Worm (Caenorhabditis elegans) whole organism, mixed stage, embryonic: ENCODE results near the gene ZK1248.5.

ENCODE experiments used
- M03D4.4 ChIP-seq: sonication (generic microtip); optimal IDR thresholded peaks from 2 replicates; lab custom pipeline; 2017; ENCODE audit warnings: mild to moderate bottlenecking, missing genetic modification characterization, missing compliant biosample characterization
- bed-3 ChIP-seq: fragments of 200-800 bp; sonication (Bioruptor generic); optimal IDR thresholded peaks from 3 replicates; lab custom pipeline; 2018; ENCODE audit warnings: mild to moderate bottlenecking, missing genetic modification characterization, moderate library complexity, missing compliant biosample characterization
- blmp-1 ChIP-seq: fragments of 150-350 bp; optimal IDR thresholded peaks from 2 replicates; lab custom pipeline; 2014; ENCODE audit warnings: missing biosample characterization, missing genetic modification characterization
- ceh-39 ChIP-seq: fragments of 150-350 bp; optimal IDR thresholded peaks from 2 replicates; lab custom pipeline; 2014; ENCODE audit warnings: missing biosample characterization, missing genetic modification characterization
- ceh-43 ChIP-seq: fragments of 200-800 bp; sonication (Bioruptor generic); optimal IDR thresholded peaks from 2 replicates; lab custom pipeline; 2018; ENCODE audit warnings: mild to moderate bottlenecking, missing genetic modification characterization, moderate library complexity, missing compliant biosample characterization
- ceh-83 ChIP-seq: fragments of 200-800 bp; sonication (Bioruptor generic); optimal IDR thresholded peaks from 2 replicates; lab custom pipeline; 2018; ENCODE audit warnings: mild to moderate bottlenecking, missing genetic modification characterization, missing compliant biosample characterization
- ces-1 ChIP-seq: fragments of 150-350 bp; optimal IDR thresholded peaks from 2 replicates; lab custom pipeline; 2014; ENCODE audit warnings: missing biosample characterization, missing genetic modification reagents, missing genetic modification characterization
- cnd-1 ChIP-seq: fragments of 200-800 bp; sonication (Bioruptor generic); optimal IDR thresholded peaks from 2 replicates; lab custom pipeline; 2018; ENCODE audit warnings: mild to moderate bottlenecking, missing genetic modification characterization, missing compliant biosample characterization
- drap-1 ChIP-seq: fragments of 200-800 bp; sonication (Bioruptor generic); optimal IDR thresholded peaks from 3 replicates; lab custom pipeline; 2018; ENCODE audit warnings: mild to moderate bottlenecking, missing genetic modification characterization, missing compliant biosample characterization
- elt-1 ChIP-seq: sonication (generic microtip); optimal IDR thresholded peaks from 2 replicates; lab custom pipeline; 2017; ENCODE audit warnings: missing genetic modification characterization, mild to moderate bottlenecking, missing compliant biosample characterization, antibody characterized with exemption, moderate library complexity, borderline replicate concordance; ENCODE audit not compliant: insufficient read depth
- elt-3 ChIP-seq: fragments of 150-350 bp; optimal IDR thresholded peaks from 2 replicates; lab custom pipeline; 2014; ENCODE audit warnings: missing biosample characterization, missing genetic modification characterization
- flh-1 ChIP-seq: fragments of 200-800 bp; sonication (Bioruptor generic); optimal IDR thresholded peaks from 2 replicates; lab custom pipeline; 2018; ENCODE audit warnings: mild to moderate bottlenecking, missing genetic modification characterization, moderate library complexity, missing compliant biosample characterization
- ham-2 ChIP-seq: fragments of 200-800 bp; sonication (Bioruptor generic); optimal IDR thresholded peaks from 2 replicates; lab custom pipeline; 2018; ENCODE audit warnings: mild to moderate bottlenecking, missing genetic modification characterization, missing compliant biosample characterization
- hlh-1 ChIP-seq: fragments of 150-350 bp; optimal IDR thresholded peaks from 2 replicates; lab custom pipeline; 2014; ENCODE audit warnings: missing biosample characterization, missing genetic modification reagents, missing genetic modification characterization
- lin-13 ChIP-seq: fragments of 150-350 bp; optimal IDR thresholded peaks from 2 replicates; lab custom pipeline; 2014; ENCODE audit warnings: missing biosample characterization, missing genetic modification characterization
- lin-32 ChIP-seq: fragments of 200-800 bp; sonication (Bioruptor generic); optimal IDR thresholded peaks from 2 replicates; lab custom pipeline; 2018; ENCODE audit warnings: mild to moderate bottlenecking, missing genetic modification characterization, missing compliant biosample characterization
- lsy-2 ChIP-seq: fragments of 150-350 bp; optimal IDR thresholded peaks from 2 replicates; lab custom pipeline; 2014; ENCODE audit warnings: missing biosample characterization, missing genetic modification characterization
- mab-5 ChIP-seq: fragments of 150-350 bp; optimal IDR thresholded peaks from 2 replicates; lab custom pipeline; 2014; ENCODE audit warnings: missing biosample characterization, missing genetic modification characterization
- mep-1 ChIP-seq: fragments of 150-350 bp; optimal IDR thresholded peaks from 2 replicates; lab custom pipeline; 2017; ENCODE audit warnings: missing biosample characterization, missing genetic modification reagents, missing genetic modification characterization, inconsistent platforms
- mls-2 ChIP-seq: sonication (generic microtip); optimal IDR thresholded peaks from 2 replicates; lab custom pipeline; 2016; ENCODE audit warnings: mild to moderate bottlenecking, missing genetic modification characterization, moderate library complexity, missing compliant biosample characterization
- nhr-12 ChIP-seq: fragments of 150-350 bp; optimal IDR thresholded peaks from 2 replicates; lab custom pipeline; 2014; ENCODE audit warnings: missing biosample characterization, missing genetic modification characterization
- nhr-2 ChIP-seq: fragments of 150-350 bp; optimal IDR thresholded peaks from 2 replicates; lab custom pipeline; 2014; ENCODE audit warnings: missing biosample characterization, missing genetic modification characterization
- nhr-237 ChIP-seq: fragments of 150-350 bp; optimal IDR thresholded peaks from 2 replicates; lab custom pipeline; 2014; ENCODE audit warnings: missing biosample characterization, missing genetic modification characterization
- nhr-28 ChIP-seq: fragments of 150-350 bp; optimal IDR thresholded peaks from 2 replicates; lab custom pipeline; 2014; ENCODE audit warnings: missing biosample characterization, missing genetic modification characterization
- nhr-76 ChIP-seq: sonication (generic microtip); optimal IDR thresholded peaks from 2 replicates; lab custom pipeline; 2017; ENCODE audit warnings: missing biosample characterization, missing genetic modification characterization
- pha-4 ChIP-seq: fragments of 150-350 bp; optimal IDR thresholded peaks from 2 replicates; lab custom pipeline; 2018; ENCODE audit warnings: missing biosample characterization, missing genetic modification reagents, missing genetic modification characterization
- sem-2 ChIP-seq: fragments of 200-800 bp; sonication (Bioruptor generic); optimal IDR thresholded peaks from 2 replicates; lab custom pipeline; 2018; ENCODE audit warnings: mild to moderate bottlenecking, missing genetic modification characterization, missing compliant biosample characterization
- snpc-4 ChIP-seq: fragments of 150-350 bp; optimal IDR thresholded peaks from 2 replicates; lab custom pipeline; 2014; ENCODE audit warnings: missing biosample characterization, missing genetic modification characterization
- sptf-1 ChIP-seq: sonication (generic microtip); optimal IDR thresholded peaks from 2 replicates; lab custom pipeline; 2017; ENCODE audit warnings: mild to moderate bottlenecking, missing genetic modification characterization, moderate library complexity, missing compliant biosample characterization
- tbx-8 ChIP-seq: fragments of 200-800 bp; sonication (Bioruptor generic); optimal IDR thresholded peaks from 2 replicates; lab custom pipeline; 2018; ENCODE audit warnings: mild to moderate bottlenecking, missing genetic modification characterization, moderate library complexity, missing compliant biosample characterization
- unc-120 ChIP-seq: sonication (generic microtip); optimal IDR thresholded peaks from 2 replicates; lab custom pipeline; 2017; ENCODE audit warnings: missing genetic modification characterization, missing compliant biosample characterization; ENCODE audit not compliant: poor library complexity, severe bottlenecking
- unc-39 ChIP-seq: fragments of 150-350 bp; optimal IDR thresholded peaks from 2 replicates; lab custom pipeline; 2014; ENCODE audit warnings: missing biosample characterization, missing genetic modification characterization
- unc-62 ChIP-seq: fragments of 150-350 bp; optimal IDR thresholded peaks from 2 replicates; lab custom pipeline; 2014; ENCODE audit warnings: missing biosample characterization, missing genetic modification reagents, missing genetic modification characterization
- zip-8 ChIP-seq: fragments of 150-350 bp; optimal IDR thresholded peaks from 2 replicates; lab custom pipeline; 2014; ENCODE audit warnings: missing biosample characterization, missing genetic modification characterization
- ztf-11 ChIP-seq: fragments of 150-350 bp; optimal IDR thresholded peaks from 2 replicates; lab custom pipeline; 2014; ENCODE audit warnings: missing biosample characterization, missing genetic modification characterization

Gene ZK1248.5

ce11 chrII:5835146-5835545, 24.8 kb downstream of the ZK1248.5 start:
- TF ChIP-seq flh-1 (no peak), unc-120 (no peak), mls-2 (no peak), unc-62 (GFP tag; lab: Kevin White, UChicago) (no peak), pha-4 (tag; lab: Kevin White, UChicago) (no peak), blmp-1 (tag; lab: Kevin White, UChicago) (no peak), lin-32 (no peak), ham-2 (GFP tag; lab: Kevin White, UChicago) (no peak), ceh-83 (no peak), ztf-11 (no peak), drap-1 (GFP tag; lab: Kevin White, UChicago) (no peak), nhr-2 (tag; lab: Kevin White, UChicago) (no peak), sptf-1 (tag; lab: Kevin White, UChicago) (no peak), elt-1 (tag; lab: Kevin White, UChicago) (no peak), hlh-1 (tag; lab: Kevin White, UChicago) (no peak), tbx-8 (GFP tag; lab: Kevin White, UChicago) (no peak), bed-3 (GFP tag; lab: Kevin White, UChicago) (no peak), nhr-76 (tag; lab: Kevin White, UChicago) (no peak)

ce11 chrII:5836153-5836719, 25.9 kb downstream of the ZK1248.5 start, which contains the start of gene fzo-1:
Gene fzo-1, minus strand, starts transcription at chrII:5836203.
- TF ChIP-seq ceh-39 (peak; percentile 20), nhr-237 (tag; lab: Kevin White, UChicago) (peak; percentile 38), tbx-8 (GFP tag; lab: Kevin White, UChicago) (no peak), sptf-1 (tag; lab: Kevin White, UChicago) (no peak), flh-1 (no peak), drap-1 (GFP tag; lab: Kevin White, UChicago) (no peak), mls-2 (no peak), M03D4.4 (no peak), unc-120 (peak; percentile 34), nhr-76 (tag; lab: Kevin White, UChicago) (no peak), nhr-12 (tag; lab: Kevin White, UChicago) (no peak), lsy-2 (tag; lab: Kevin White, UChicago) (peak; percentile 32), mab-5 (no peak), unc-39 (no peak), ces-1 (GFP tag; lab: Kevin White, UChicago) (peak; percentile 82), ceh-43 (GFP tag; lab: Kevin White, UChicago) (no peak), pha-4 (tag; lab: Kevin White, UChicago) (no peak), unc-62 (GFP tag; lab: Kevin White, UChicago) (no peak), elt-3 (tag; lab: Kevin White, UChicago) (no peak), cnd-1 (tag; lab: Kevin White, UChicago) (peak; percentile 32), ham-2 (GFP tag; lab: Kevin White, UChicago) (no peak), ztf-11 (no peak), lin-13 (tag; lab: Kevin White, UChicago) (no peak), blmp-1 (tag; lab: Kevin White, UChicago) (no peak), nhr-28 (tag; lab: Kevin White, UChicago) (no peak), mep-1 (tag; lab: Kevin White, UChicago) (no peak), elt-1 (tag; lab: Kevin White, UChicago) (no peak), zip-8 (tag; lab: Kevin White, UChicago) (no peak), sem-2 (no peak), hlh-1 (tag; lab: Kevin White, UChicago) (no peak), nhr-2 (tag; lab: Kevin White, UChicago) (no peak), snpc-4 (no peak), bed-3 (GFP tag; lab: Kevin White, UChicago) (peak; percentile 19), lin-32 (no peak), ceh-83 (peak; percentile 59)

- TF ChIP-seq sptf-1 (tag; lab: Kevin White, UChicago) = no peak
Observed at ce11 chrII:5838453-5838852, 28.1 kb downstream of the ZK1248.5 start, which contains the start of gene ZK1248.15. Gene ZK1248.15, minus strand, starts transcription at chrII:5838553.
